Fruit fly (Drosophila melanogaster): ENCODE results near the gene fru.

DNA sequence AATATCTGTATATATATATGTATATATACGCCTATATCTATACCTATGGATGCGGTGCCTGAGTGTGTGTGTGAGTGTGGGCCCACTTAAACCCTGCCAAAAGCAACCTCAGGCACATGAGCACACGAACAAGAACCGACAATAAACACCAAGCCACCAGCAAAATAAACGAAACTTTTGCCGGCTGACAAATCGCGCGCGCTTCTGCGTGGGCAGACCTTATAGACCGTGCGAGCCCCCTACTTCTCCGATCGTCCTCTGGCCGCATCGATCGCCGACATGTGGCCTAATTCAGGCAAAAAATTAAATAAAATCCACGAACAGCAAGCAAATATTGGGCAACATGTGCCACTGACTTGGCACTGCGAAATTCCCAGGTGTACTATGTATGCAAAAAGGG, 102.2 kb downstream of the fru start:
- TF ChIP-seq CG8478 (optimal IDR thresholded peaks at IDR 0.05) (no peak), CTCF (optimal IDR thresholded peaks at IDR 0.05) (no peak)
